Fruit fly (Drosophila melanogaster) whole organism, embryonic: ENCODE data around the gene CG12010.
A peak's percentile ranks its signal among the peaks of the same experiment; 100 is the strongest.

Source experiments
- B-H2 ChIP-seq: fragments of 200-800 bp; sonication (Bioruptor generic); optimal IDR thresholded peaks from 2 replicates; lab custom pipeline; 2018; ENCODE audit warnings: missing biosample characterization, mild to moderate bottlenecking, missing genetic modification characterization
- C15 ChIP-seq: fragments of 200-800 bp; sonication (Bioruptor generic); IDR thresholded peaks from 3 replicates; pipeline ENCODE4 v1.3.6; 2022; ENCODE audit warnings: missing biosample characterization, missing genetic modification characterization
- CG11695 ChIP-seq: fragments of 200-800 bp; sonication (Bioruptor generic); IDR thresholded peaks from 3 replicates; pipeline ENCODE4 v1.3.6; 2022; ENCODE audit warnings: missing biosample characterization, missing genetic modification characterization
- CG12219 ChIP-seq: fragments of 200-800 bp; sonication (Bioruptor generic); optimal IDR thresholded peaks from 3 replicates; lab custom pipeline; 2018; ENCODE audit warnings: missing biosample characterization, mild to moderate bottlenecking, missing genetic modification characterization
- CG12769 ChIP-seq: fragments of 200-800 bp; sonication (Bioruptor generic); optimal IDR thresholded peaks from 2 replicates; lab custom pipeline; 2019; ENCODE audit warnings: missing biosample characterization, mild to moderate bottlenecking, missing genetic modification characterization, moderate library complexity
- CG13624 ChIP-seq: fragments of 200-800 bp; sonication (Bioruptor generic); optimal IDR thresholded peaks from 2 replicates; lab custom pipeline; 2016; ENCODE audit warnings: missing biosample characterization, missing genetic modification characterization
- CG13775 ChIP-seq: fragments of 200-800 bp; sonication (Bioruptor generic); optimal IDR thresholded peaks from 3 replicates; lab custom pipeline; 2017; ENCODE audit warnings: missing biosample characterization, mild to moderate bottlenecking, missing genetic modification characterization
- CG14014 ChIP-seq: fragments of 200-800 bp; sonication (Bioruptor generic); IDR thresholded peaks from 2 replicates; pipeline ENCODE4 v1.3.6; 2022; ENCODE audit warnings: missing biosample characterization, missing genetic modification characterization
- CG15479 ChIP-seq: fragments of 200-800 bp; sonication (Bioruptor generic); optimal IDR thresholded peaks from 3 replicates; lab custom pipeline; 2019; ENCODE audit warnings: missing biosample characterization, mild to moderate bottlenecking, missing genetic modification characterization, moderate library complexity
- CG18619 ChIP-seq: fragments of 200-800 bp; sonication (Bioruptor generic); optimal IDR thresholded peaks from 3 replicates; lab custom pipeline; 2017; ENCODE audit warnings: missing biosample characterization, mild to moderate bottlenecking, missing genetic modification characterization
- CG2199 ChIP-seq: fragments of 200-800 bp; sonication (Bioruptor generic); IDR thresholded peaks from 3 replicates; pipeline ENCODE4 v1.3.6; 2022; ENCODE audit warnings: missing biosample characterization, missing genetic modification characterization
- CG2678 ChIP-seq: fragments of 200-800 bp; sonication (Bioruptor generic); optimal IDR thresholded peaks from 3 replicates; lab custom pipeline; 2019; ENCODE audit warnings: missing biosample characterization, mild to moderate bottlenecking, missing genetic modification characterization, moderate library complexity
- CG30403 ChIP-seq: fragments of 200-800 bp; sonication (Bioruptor generic); optimal IDR thresholded peaks from 3 replicates; lab custom pipeline; 2016; ENCODE audit warnings: missing biosample characterization, missing genetic modification characterization
- CG3281 ChIP-seq: fragments of 200-800 bp; sonication (Bioruptor generic); optimal IDR thresholded peaks from 3 replicates; lab custom pipeline; 2017; ENCODE audit warnings: missing biosample characterization, mild to moderate bottlenecking, missing genetic modification characterization
- CG34224 ChIP-seq: fragments of 200-800 bp; sonication (Bioruptor generic); IDR thresholded peaks from 3 replicates; pipeline ENCODE4 v1.3.6; 2022; ENCODE audit warnings: missing biosample characterization, missing genetic modification characterization; ENCODE audit not compliant: partially characterized antibody
- CG4707 ChIP-seq: fragments of 200-800 bp; sonication (Bioruptor generic); optimal IDR thresholded peaks from 2 replicates; lab custom pipeline; 2018; ENCODE audit warnings: missing biosample characterization, mild to moderate bottlenecking, missing genetic modification characterization, moderate library complexity
- CG7357 ChIP-seq: fragments of 200-800 bp; sonication (Bioruptor generic); IDR thresholded peaks from 3 replicates; pipeline ENCODE4 v1.3.6; 2022; ENCODE audit warnings: missing biosample characterization, missing genetic modification characterization
- CG7745 ChIP-seq: fragments of 200-800 bp; sonication (Bioruptor generic); optimal IDR thresholded peaks from 2 replicates; lab custom pipeline; 2018; ENCODE audit warnings: missing biosample characterization, mild to moderate bottlenecking, missing genetic modification characterization, moderate library complexity
- CG7786 ChIP-seq: fragments of 200-800 bp; sonication (Bioruptor generic); optimal IDR thresholded peaks from 2 replicates; lab custom pipeline; 2016; ENCODE audit warnings: missing biosample characterization, missing genetic modification characterization
- D ChIP-seq, 2 experiments: fragments of 200-800 bp in 1 of 2; fragments of >200 bp in 1 of 2; sonication (Bioruptor generic) in 1 of 2; optimal IDR thresholded peaks; 2 replicates in 1 of 2; 3 replicates in 1 of 2; lab custom pipeline; 2017; ENCODE audit warnings: mild to moderate bottlenecking in 1 of 2, missing biosample characterization in 1 of 2, missing genetic modification characterization in 1 of 2, missing genetic modification reagents in 1 of 2
- Dip3 ChIP-seq: fragments of 200-800 bp; sonication (Bioruptor generic); optimal IDR thresholded peaks from 3 replicates; lab custom pipeline; 2016; ENCODE audit warnings: missing biosample characterization, missing genetic modification characterization
- GATAe ChIP-seq: fragments of 200-800 bp; sonication (Bioruptor generic); conservative IDR thresholded peaks from 2 replicates; pipeline ENCODE4 v1.3.6; 2022; ENCODE audit warnings: missing biosample characterization, missing genetic modification characterization
- HmgZ ChIP-seq: fragments of 200-800 bp; sonication (Bioruptor generic); optimal IDR thresholded peaks from 2 replicates; lab custom pipeline; 2018; ENCODE audit warnings: missing biosample characterization, mild to moderate bottlenecking, missing genetic modification characterization
- NC2α ChIP-seq: fragments of 200-800 bp; sonication (Bioruptor generic); optimal IDR thresholded peaks from 2 replicates; lab custom pipeline; 2016; ENCODE audit warnings: missing biosample characterization, missing genetic modification characterization
- Nf-YA ChIP-seq: fragments of 200-800 bp; sonication (Bioruptor generic); IDR thresholded peaks from 2 replicates; pipeline ENCODE4 v1.3.6; 2022; ENCODE audit warnings: missing biosample characterization, missing genetic modification characterization
- Pdp1 ChIP-seq, 2 experiments: fragments of 200-800 bp; sonication (Bioruptor generic); optimal IDR thresholded peaks; 3 replicates each; lab custom pipeline; 2016; ENCODE audit warnings: missing biosample characterization in 2 of 2, missing genetic modification characterization in 2 of 2, mild to moderate bottlenecking in 1 of 2, moderate library complexity in 1 of 2
- Scr ChIP-seq: fragments of 200-800 bp; sonication (Bioruptor generic); IDR thresholded peaks from 2 replicates; pipeline ENCODE4 v1.3.6; 2022; ENCODE audit warnings: missing biosample characterization, missing genetic modification characterization; ENCODE audit not compliant: partially characterized antibody
- Sry-δ ChIP-seq: fragments of 200-800 bp; sonication (Bioruptor generic); optimal IDR thresholded peaks from 2 replicates; lab custom pipeline; 2016; ENCODE audit warnings: missing biosample characterization, missing genetic modification characterization
- YL-1 ChIP-seq: fragments of 200-800 bp; sonication (Bioruptor generic); optimal IDR thresholded peaks from 3 replicates; lab custom pipeline; 2017; ENCODE audit warnings: missing biosample characterization, mild to moderate bottlenecking, missing genetic modification characterization
- abd-A ChIP-seq: fragments of 200-800 bp; sonication (Bioruptor generic); optimal IDR thresholded peaks from 3 replicates; lab custom pipeline; 2019; ENCODE audit warnings: missing biosample characterization, mild to moderate bottlenecking, missing genetic modification characterization, moderate library complexity
- ap ChIP-seq: fragments of 200-800 bp; sonication (Bioruptor generic); IDR thresholded peaks from 2 replicates; pipeline ENCODE4 v1.3.6; 2022; ENCODE audit warnings: missing biosample characterization, missing genetic modification characterization
- chif ChIP-seq, 2 experiments: fragments of 200-800 bp; sonication (Bioruptor generic); optimal IDR thresholded peaks; 3 replicates each; lab custom pipeline; 2016; ENCODE audit warnings: missing biosample characterization in 2 of 2, missing genetic modification characterization in 2 of 2
- dan ChIP-seq: fragments of 200-800 bp; sonication (Bioruptor generic); IDR thresholded peaks from 2 replicates; pipeline ENCODE4 v1.3.6; 2022; ENCODE audit warnings: missing biosample characterization, missing genetic modification characterization
- dmrt11E ChIP-seq: fragments of 200-800 bp; sonication (Bioruptor generic); optimal IDR thresholded peaks from 3 replicates; lab custom pipeline; 2018; ENCODE audit warnings: missing biosample characterization, mild to moderate bottlenecking, missing genetic modification characterization, moderate library complexity
- esg ChIP-seq: fragments of 200-800 bp; sonication (Bioruptor generic); conservative IDR thresholded peaks from 2 replicates; pipeline ENCODE4 v1.3.6; 2022; ENCODE audit warnings: missing biosample characterization, missing genetic modification characterization
- gem ChIP-seq: fragments of 200-800 bp; sonication (Bioruptor generic); optimal IDR thresholded peaks from 2 replicates; lab custom pipeline; 2019; ENCODE audit warnings: missing biosample characterization, mild to moderate bottlenecking, missing genetic modification characterization, moderate library complexity
- ind ChIP-seq: fragments of 200-800 bp; sonication (Bioruptor generic); optimal IDR thresholded peaks from 3 replicates; lab custom pipeline; 2016; ENCODE audit warnings: missing biosample characterization, missing genetic modification characterization
- jumu ChIP-seq: fragments of 200-800 bp; sonication (Bioruptor generic); optimal IDR thresholded peaks from 3 replicates; lab custom pipeline; 2016; ENCODE audit warnings: missing biosample characterization, missing genetic modification characterization
- mam ChIP-seq: fragments of 200-800 bp; sonication (Bioruptor generic); optimal IDR thresholded peaks from 3 replicates; lab custom pipeline; 2016; ENCODE audit warnings: missing biosample characterization, missing genetic modification characterization
- nerfin-2 ChIP-seq: fragments of 200-800 bp; sonication (Bioruptor generic); IDR thresholded peaks from 2 replicates; pipeline ENCODE4 v1.3.6; 2022; ENCODE audit warnings: missing biosample characterization, missing genetic modification characterization; ENCODE audit not compliant: partially characterized antibody
- p53 ChIP-seq: fragments of 200-800 bp; sonication (Bioruptor generic); optimal IDR thresholded peaks from 2 replicates; lab custom pipeline; 2016; ENCODE audit warnings: missing biosample characterization, missing genetic modification characterization
- run ChIP-seq: fragments of 200-800 bp; sonication (Bioruptor generic); optimal IDR thresholded peaks from 3 replicates; lab custom pipeline; 2018; ENCODE audit warnings: missing biosample characterization, mild to moderate bottlenecking, missing genetic modification characterization
- salm ChIP-seq: fragments of 200-800 bp; sonication (Bioruptor generic); optimal IDR thresholded peaks from 2 replicates; lab custom pipeline; 2018; ENCODE audit warnings: missing biosample characterization, mild to moderate bottlenecking, missing genetic modification characterization
- sc ChIP-seq, 3 experiments: fragments of >200 bp in 2 of 3; fragments of 200-800 bp in 1 of 3; sonication (Bioruptor generic) in 1 of 3; optimal IDR thresholded peaks; 2 replicates in 2 of 3; 3 replicates in 1 of 3; lab custom pipeline; 2017; ENCODE audit warnings: mild to moderate bottlenecking in 1 of 3, missing biosample characterization in 1 of 3, missing genetic modification characterization in 1 of 3, missing genetic modification reagents in 1 of 3
- sens ChIP-seq: fragments of 200-800 bp; sonication (Bioruptor generic); peaks from one replicate; lab custom pipeline; 2016; ENCODE audit warnings: missing biosample characterization, missing genetic modification characterization
- sisA ChIP-seq: fragments of 200-800 bp; sonication (Bioruptor generic); IDR thresholded peaks from 2 replicates; pipeline ENCODE4 v1.3.6; 2022; ENCODE audit warnings: missing biosample characterization, missing genetic modification characterization
- ttk ChIP-seq: fragments of 200-800 bp; sonication (Bioruptor generic); IDR thresholded peaks from 2 replicates; pipeline ENCODE4 v2.1.2; 2022; ENCODE audit warnings: missing biosample characterization, missing genetic modification characterization
- zfh2 ChIP-seq: fragments of 200-800 bp; sonication (Bioruptor generic); optimal IDR thresholded peaks from 2 replicates; lab custom pipeline; 2016; ENCODE audit warnings: missing biosample characterization, missing genetic modification characterization

The CG12010 gene

dm6 chr3L:3393951-3394834, 20.1 kb downstream of the CG12010 start (continued):
- TF ChIP-seq nerfin-2: no peak
- TF ChIP-seq CG7745 (tag; lab: Kevin White, UChicago): no peak
- no peak for TF ChIP-seq CG13624 (GFP tag; lab: Kevin White, UChicago)
- TF ChIP-seq gem (tag; lab: Kevin White, UChicago): peak; percentile 89
- peak; percentile 39 for TF ChIP-seq run (tag; lab: Kevin White, UChicago)
- TF ChIP-seq CG30403 (GFP tag; lab: Kevin White, UChicago): peak; percentile 85
- no peak for TF ChIP-seq sc (optimal IDR thresholded peaks at IDR 0.05; lab: Kevin White, UChicago)
- TF ChIP-seq sc (GFP tag; optimal IDR thresholded peaks at IDR 0.05; lab: Kevin White, UChicago): no peak
- TF ChIP-seq CG2678 (tag; lab: Kevin White, UChicago): peak; percentile 92
- no peak for TF ChIP-seq CG12219 (GFP tag; lab: Kevin White, UChicago)
- no peak for TF ChIP-seq CG15479 (GFP tag; lab: Kevin White, UChicago)
- peak; percentile 19; the same call in 1 of the 3 replicates for TF ChIP-seq C15
- TF ChIP-seq zfh2 (GFP tag; lab: Kevin White, UChicago): no peak
- no peak for TF ChIP-seq sens
- TF ChIP-seq Nf-YA: peak; percentile 80
- no peak for TF ChIP-seq p53 (GFP tag; lab: Kevin White, UChicago)
- no peak for TF ChIP-seq CG12769 (tag; lab: Kevin White, UChicago)
- TF ChIP-seq CG11695 (GFP tag; lab: Robert Waterston, UW): peak; percentile 62; the same call in 2 of the 3 replicates
- TF ChIP-seq CG13775 (GFP tag; lab: Kevin White, UChicago): no peak
- TF ChIP-seq CG7786 (GFP tag; lab: Kevin White, UChicago): no peak
- TF ChIP-seq GATAe (GFP tag; lab: Robert Waterston, UW): no peak
- TF ChIP-seq CG3281 (GFP tag; lab: Kevin White, UChicago): peak; percentile 39
- TF ChIP-seq HmgZ: peak; percentile 17
- peak; percentile 48 for TF ChIP-seq Sry-δ (GFP tag; lab: Kevin White, UChicago)
- peak; percentile 57 for TF ChIP-seq esg
- TF ChIP-seq chif (GFP tag; optimal IDR thresholded peaks at IDR 0.05; lab: Kevin White, UChicago): no peak
- TF ChIP-seq CG2199 (GFP tag; lab: Robert Waterston, UW): peak; percentile 63; the same call in 2 of the 3 replicates
- TF ChIP-seq Pdp1 (GFP tag; optimal IDR thresholded peaks at IDR 0.05; lab: Kevin White, UChicago): no peak
- TF ChIP-seq dmrt11E: no peak
- TF ChIP-seq salm: peak; percentile 26
- TF ChIP-seq CG14014 (GFP tag; lab: Robert Waterston, UW): peak; percentile 66; the same call in 1 of the 2 replicates
- peak; percentile 39; the same call in 2 of the 3 replicates for TF ChIP-seq CG7357 (GFP tag; lab: Robert Waterston, UW)
- TF ChIP-seq ttk (GFP tag; lab: Robert Waterston, UW): peak; percentile 82
- TF ChIP-seq CG18619 (GFP tag; lab: Kevin White, UChicago): no peak
- TF ChIP-seq YL-1 (GFP tag; lab: Kevin White, UChicago): peak; percentile 25
- peak; percentile 68 for TF ChIP-seq ind (GFP tag; lab: Kevin White, UChicago)
- peak; percentile 90 for TF ChIP-seq sisA (GFP tag; lab: Robert Waterston, UW)
- no peak for TF ChIP-seq CG4707 (GFP tag; lab: Kevin White, UChicago)
- TF ChIP-seq mam (GFP tag; lab: Kevin White, UChicago): no peak
- TF ChIP-seq NC2α: no peak
- TF ChIP-seq Dip3 (GFP tag; lab: Kevin White, UChicago): no peak
- no peak for TF ChIP-seq Scr (GFP tag; lab: Robert Waterston, UW)
- peak; percentile 76 for TF ChIP-seq jumu (GFP tag; lab: Kevin White, UChicago)
- peak; percentile 90 for TF ChIP-seq ap (GFP tag; lab: Robert Waterston, UW)
- no peak for TF ChIP-seq D (optimal IDR thresholded peaks at IDR 0.05; lab: Kevin White, UChicago)
- peak; percentile 92 for TF ChIP-seq D (GFP tag; optimal IDR thresholded peaks at IDR 0.05; lab: Kevin White, UChicago)
- TF ChIP-seq B-H2 (GFP tag; lab: Kevin White, UChicago): no peak
- peak; percentile 40 for TF ChIP-seq abd-A (tag; lab: Kevin White, UChicago)
- TF ChIP-seq CG34224 (GFP tag; lab: Robert Waterston, UW): no peak
- no peak for TF ChIP-seq dan
